Fruit fly (Drosophila melanogaster) whole organism, embryonic: ENCODE data around the gene Nrd1.

Experiments used
- C15 ChIP-seq: fragments of 200-800 bp; sonication (Bioruptor generic); IDR thresholded peaks from 3 replicates; pipeline ENCODE4 v1.3.6; 2022; ENCODE audit warnings: missing biosample characterization, missing genetic modification characterization
- CG10209 ChIP-seq: fragments of 200-800 bp; sonication (Bioruptor generic); optimal IDR thresholded peaks from 3 replicates; lab custom pipeline; 2017; ENCODE audit warnings: missing biosample characterization, mild to moderate bottlenecking, missing genetic modification characterization, missing genetic modification reagents
- CG10431 ChIP-seq: fragments of 200-800 bp; sonication (Bioruptor generic); optimal IDR thresholded peaks from 3 replicates; lab custom pipeline; 2018; ENCODE audit warnings: missing biosample characterization, mild to moderate bottlenecking, missing genetic modification characterization
- CG10543 ChIP-seq: fragments of 200-800 bp; sonication (Bioruptor generic); optimal IDR thresholded peaks from 3 replicates; lab custom pipeline; 2017; ENCODE audit warnings: missing biosample characterization, mild to moderate bottlenecking, missing genetic modification characterization, moderate library complexity
- CG10565 ChIP-seq: fragments of 200-800 bp; sonication (Bioruptor generic); optimal IDR thresholded peaks from 3 replicates; lab custom pipeline; 2016; ENCODE audit warnings: missing biosample characterization, mild to moderate bottlenecking, missing genetic modification characterization
- CG10959 ChIP-seq: fragments of 200-800 bp; sonication (Bioruptor generic); IDR thresholded peaks from 2 replicates; pipeline ENCODE4 v1.3.6; 2022; ENCODE audit warnings: missing biosample characterization, missing genetic modification characterization
- CG11398 ChIP-seq: fragments of 200-800 bp; sonication (Bioruptor generic); optimal IDR thresholded peaks from 2 replicates; lab custom pipeline; 2016; ENCODE audit warnings: missing biosample characterization, missing genetic modification characterization
- CG12071 ChIP-seq: fragments of 200-800 bp; sonication (Bioruptor generic); optimal IDR thresholded peaks from 3 replicates; lab custom pipeline; 2018; ENCODE audit warnings: missing biosample characterization, mild to moderate bottlenecking, missing genetic modification characterization
- CG15269 ChIP-seq: fragments of 200-800 bp; sonication (Bioruptor generic); optimal IDR thresholded peaks from 2 replicates; lab custom pipeline; 2018; ENCODE audit warnings: missing biosample characterization, mild to moderate bottlenecking, missing genetic modification characterization, moderate library complexity
- CG18599 ChIP-seq: fragments of 200-800 bp; sonication (Bioruptor generic); optimal IDR thresholded peaks from 3 replicates; lab custom pipeline; 2017; ENCODE audit warnings: missing biosample characterization, missing genetic modification characterization, mild to moderate bottlenecking, moderate library complexity, missing genetic modification reagents
- CG2116 ChIP-seq: fragments of 200-800 bp; sonication (Bioruptor generic); optimal IDR thresholded peaks from 3 replicates; lab custom pipeline; 2018; ENCODE audit warnings: missing biosample characterization, mild to moderate bottlenecking, missing genetic modification characterization
- CG3163 ChIP-seq: fragments of 200-800 bp; sonication (Bioruptor generic); optimal IDR thresholded peaks from 3 replicates; lab custom pipeline; 2016; ENCODE audit warnings: missing biosample characterization, missing genetic modification characterization
- CG32772 ChIP-seq: fragments of 200-800 bp; sonication (Bioruptor generic); IDR thresholded peaks from 2 replicates; pipeline ENCODE4 v1.3.6; 2022; ENCODE audit warnings: missing biosample characterization, missing genetic modification characterization
- CG34376 ChIP-seq: fragments of 200-800 bp; sonication (Bioruptor generic); optimal IDR thresholded peaks from 2 replicates; lab custom pipeline; 2018; ENCODE audit warnings: missing biosample characterization, mild to moderate bottlenecking, missing genetic modification characterization
- CG3847 ChIP-seq: fragments of 200-800 bp; sonication (Bioruptor generic); IDR thresholded peaks from 2 replicates; pipeline ENCODE4 v1.3.6; 2022; ENCODE audit warnings: missing biosample characterization, missing genetic modification characterization
- CG4282 ChIP-seq: fragments of 200-800 bp; sonication (Bioruptor generic); optimal IDR thresholded peaks from 2 replicates; lab custom pipeline; 2016; ENCODE audit warnings: missing biosample characterization, missing genetic modification characterization
- CG7745 ChIP-seq: fragments of 200-800 bp; sonication (Bioruptor generic); optimal IDR thresholded peaks from 2 replicates; lab custom pipeline; 2018; ENCODE audit warnings: missing biosample characterization, mild to moderate bottlenecking, missing genetic modification characterization, moderate library complexity
- CG8290 ChIP-seq, 3 experiments: fragments of 200-800 bp; sonication (Bioruptor generic); optimal IDR thresholded peaks; 2 replicates each; lab custom pipeline; 2016 to 2019; ENCODE audit warnings: missing biosample characterization in 3 of 3, missing genetic modification characterization in 3 of 3, mild to moderate bottlenecking in 2 of 3, moderate library complexity in 1 of 3
- Dip3 ChIP-seq: fragments of 200-800 bp; sonication (Bioruptor generic); optimal IDR thresholded peaks from 3 replicates; lab custom pipeline; 2016; ENCODE audit warnings: missing biosample characterization, missing genetic modification characterization
- Eip74EF ChIP-seq, 2 experiments: fragments of 200-800 bp in 1 of 2; fragments of >200 bp in 1 of 2; sonication (Bioruptor generic) in 1 of 2; optimal IDR thresholded peaks; 2 replicates each; lab custom pipeline; 2017 to 2019; ENCODE audit warnings: missing biosample characterization in 2 of 2, missing genetic modification characterization in 2 of 2, mild to moderate bottlenecking in 1 of 2, moderate library complexity in 1 of 2
- Ets97D ChIP-seq: fragments of 200-800 bp; sonication (Bioruptor generic); optimal IDR thresholded peaks from 3 replicates; lab custom pipeline; 2016; ENCODE audit warnings: missing biosample characterization, missing genetic modification characterization
- Fer2 ChIP-seq: fragments of 200-800 bp; sonication (Bioruptor generic); optimal IDR thresholded peaks from 2 replicates; lab custom pipeline; 2018; ENCODE audit warnings: missing biosample characterization, mild to moderate bottlenecking, missing genetic modification characterization, moderate library complexity
- Fer3 ChIP-seq: fragments of 200-800 bp; sonication (Bioruptor generic); optimal IDR thresholded peaks from 2 replicates; lab custom pipeline; 2018; ENCODE audit warnings: missing biosample characterization, mild to moderate bottlenecking, missing genetic modification characterization, moderate library complexity
- Gsc ChIP-seq: fragments of 200-800 bp; sonication (Bioruptor generic); IDR thresholded peaks from 2 replicates; pipeline ENCODE4 v1.3.6; 2022; ENCODE audit warnings: missing biosample characterization, missing genetic modification characterization
- HHEX ChIP-seq: fragments of 200-800 bp; sonication (Bioruptor generic); optimal IDR thresholded peaks from 3 replicates; lab custom pipeline; 2017; ENCODE audit warnings: missing biosample characterization, mild to moderate bottlenecking, missing genetic modification characterization, missing genetic modification reagents
- HmgZ ChIP-seq: fragments of 200-800 bp; sonication (Bioruptor generic); optimal IDR thresholded peaks from 2 replicates; lab custom pipeline; 2018; ENCODE audit warnings: missing biosample characterization, mild to moderate bottlenecking, missing genetic modification characterization
- Med ChIP-seq: fragments of 200-800 bp; sonication (Bioruptor generic); peaks from one replicate; lab custom pipeline; 2016; ENCODE audit warnings: missing biosample characterization, missing genetic modification characterization, mild to moderate bottlenecking, inconsistent platforms, moderate library complexity
- Mrtf ChIP-seq: fragments of 200-800 bp; sonication (Bioruptor generic); IDR thresholded peaks from 3 replicates; pipeline ENCODE4 v1.3.6; 2022; ENCODE audit warnings: missing biosample characterization, missing genetic modification characterization
- Myb ChIP-seq: fragments of 200-800 bp; sonication (Bioruptor generic); optimal IDR thresholded peaks from 2 replicates; lab custom pipeline; 2016; ENCODE audit warnings: missing biosample characterization, missing genetic modification characterization
- Opbp ChIP-seq: fragments of 200-800 bp; sonication (Bioruptor generic); IDR thresholded peaks from 3 replicates; pipeline ENCODE4 v1.3.6; 2022; ENCODE audit warnings: missing biosample characterization, missing genetic modification characterization; ENCODE audit not compliant: partially characterized antibody
- Sox100B ChIP-seq: fragments of 200-800 bp; sonication (Bioruptor generic); optimal IDR thresholded peaks from 3 replicates; lab custom pipeline; 2018; ENCODE audit warnings: missing biosample characterization, mild to moderate bottlenecking, missing genetic modification characterization
- Taf1 ChIP-seq: fragments of 200-800 bp; sonication (Bioruptor generic); IDR thresholded peaks from 2 replicates; pipeline ENCODE4 v1.3.6; 2022; ENCODE audit warnings: missing biosample characterization, missing genetic modification characterization
- Trl ChIP-seq, 3 experiments: fragments of >200 bp in 2 of 3; fragments of 200-800 bp in 1 of 3; sonication (Bioruptor generic) in 1 of 3; optimal IDR thresholded peaks; 2 replicates in 1 of 3; 3 replicates in 2 of 3; lab custom pipeline; 2016 to 2017; ENCODE audit warnings: missing biosample characterization in 1 of 3, missing genetic modification characterization in 1 of 3
- YL-1 ChIP-seq: fragments of 200-800 bp; sonication (Bioruptor generic); optimal IDR thresholded peaks from 3 replicates; lab custom pipeline; 2017; ENCODE audit warnings: missing biosample characterization, mild to moderate bottlenecking, missing genetic modification characterization
- ato ChIP-seq: fragments of 200-800 bp; sonication (Bioruptor generic); IDR thresholded peaks from 2 replicates; pipeline ENCODE4 v1.3.6; 2022; ENCODE audit warnings: missing biosample characterization, missing genetic modification characterization; ENCODE audit not compliant: partially characterized antibody
- cg ChIP-seq: fragments of 200-800 bp; sonication (Bioruptor generic); optimal IDR thresholded peaks from 3 replicates; lab custom pipeline; 2019; ENCODE audit warnings: missing biosample characterization, mild to moderate bottlenecking, missing genetic modification characterization, moderate library complexity
- chinmo ChIP-seq: fragments of 200-800 bp; sonication (Bioruptor generic); IDR thresholded peaks from 4 replicates; pipeline ENCODE4 v1.3.6; 2022; ENCODE audit warnings: missing biosample characterization, missing genetic modification characterization; ENCODE audit not compliant: partially characterized antibody
- ci ChIP-seq: fragments of 200-800 bp; sonication (Bioruptor generic); IDR thresholded peaks from 3 replicates; pipeline ENCODE4 v1.3.6; 2022; ENCODE audit warnings: missing biosample characterization, missing genetic modification characterization
- dan ChIP-seq: fragments of 200-800 bp; sonication (Bioruptor generic); IDR thresholded peaks from 2 replicates; pipeline ENCODE4 v1.3.6; 2022; ENCODE audit warnings: missing biosample characterization, missing genetic modification characterization
- inv ChIP-seq: fragments of 200-800 bp; sonication (Bioruptor generic); IDR thresholded peaks from 2 replicates; pipeline ENCODE4 v1.3.6; 2022; ENCODE audit warnings: missing biosample characterization, missing genetic modification characterization; ENCODE audit not compliant: partially characterized antibody
- jumu ChIP-seq: fragments of 200-800 bp; sonication (Bioruptor generic); optimal IDR thresholded peaks from 3 replicates; lab custom pipeline; 2016; ENCODE audit warnings: missing biosample characterization, missing genetic modification characterization
- ken ChIP-seq: fragments of 200-800 bp; sonication (Bioruptor generic); IDR thresholded peaks from 3 replicates; pipeline ENCODE4 v1.3.6; 2022; ENCODE audit warnings: missing biosample characterization, missing genetic modification characterization
- kni ChIP-seq: fragments of 200-800 bp; sonication (Bioruptor generic); optimal IDR thresholded peaks from 3 replicates; lab custom pipeline; 2017; ENCODE audit warnings: mild to moderate bottlenecking, missing biosample characterization, missing genetic modification reagents, missing genetic modification characterization
- org-1 ChIP-seq: fragments of 200-800 bp; sonication (Bioruptor generic); optimal IDR thresholded peaks from 2 replicates; lab custom pipeline; 2017; ENCODE audit warnings: missing biosample characterization, missing genetic modification characterization
- prd ChIP-seq, 3 experiments: fragments of >200 bp in 2 of 3; fragments of 200-800 bp in 1 of 3; sonication (Bioruptor generic) in 1 of 3; optimal IDR thresholded peaks in 2 of 3; IDR thresholded peaks in 1 of 3; 2 replicates in 2 of 3; 3 replicates in 1 of 3; pipeline versions ENCODE4 v1.3.6 to Lab custom; 2017 to 2022; ENCODE audit warnings: missing biosample characterization in 1 of 3, missing genetic modification characterization in 1 of 3
- sens ChIP-seq: fragments of 200-800 bp; sonication (Bioruptor generic); peaks from one replicate; lab custom pipeline; 2016; ENCODE audit warnings: missing biosample characterization, missing genetic modification characterization
- sim ChIP-seq: fragments of 200-800 bp; sonication (Bioruptor generic); IDR thresholded peaks from 2 replicates; pipeline ENCODE4 v1.3.6; 2022; ENCODE audit warnings: missing biosample characterization, missing genetic modification characterization
- sqz ChIP-seq: fragments of 200-800 bp; sonication (Bioruptor generic); optimal IDR thresholded peaks from 3 replicates; lab custom pipeline; 2018; ENCODE audit warnings: missing biosample characterization, mild to moderate bottlenecking, missing genetic modification characterization
- unpg ChIP-seq: fragments of 200-800 bp; sonication (Bioruptor generic); optimal IDR thresholded peaks from 3 replicates; lab custom pipeline; 2018; ENCODE audit warnings: missing biosample characterization, mild to moderate bottlenecking, missing genetic modification characterization, moderate library complexity

Gene Nrd1

DNA sequence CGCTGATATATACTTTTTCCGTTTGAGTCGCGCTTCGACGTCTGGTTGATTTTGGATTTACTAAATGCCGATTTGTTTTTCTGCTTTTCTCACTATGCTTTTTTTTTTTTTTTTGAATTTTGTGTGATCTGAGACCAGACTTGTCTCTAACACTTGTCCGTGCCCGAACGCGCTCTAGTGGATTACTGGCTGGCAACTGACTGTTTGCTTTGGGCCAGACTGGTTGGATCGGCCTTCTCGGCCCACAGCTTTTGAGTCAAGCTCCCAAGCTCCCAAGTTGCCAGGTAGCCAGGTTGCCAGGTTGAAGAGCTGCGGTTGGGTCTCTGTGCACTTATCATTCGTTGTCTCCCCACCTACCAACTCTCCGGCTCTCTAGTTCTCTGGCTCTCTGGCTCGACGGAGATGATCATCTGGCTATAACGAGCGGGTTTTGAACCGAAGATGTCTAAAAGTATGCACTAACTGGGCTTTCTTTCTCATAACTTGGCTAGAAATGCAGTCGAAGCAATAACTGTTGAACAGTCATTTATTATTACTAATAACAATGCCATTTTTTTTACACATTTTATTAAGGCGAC, 48.5 kb upstream of the Nrd1 start, which contains the start of gene pot (continued):
- TF ChIP-seq prd (optimal IDR thresholded peaks at IDR 0.05; lab: Kevin White, UChicago): no peak
- no peak for TF ChIP-seq prd (GFP tag; IDR thresholded peaks at IDR 0.05; lab: Robert Waterston, UW)
- no peak for TF ChIP-seq CG10209 (GFP tag; lab: Kevin White, UChicago)
- TF ChIP-seq unpg: no peak
- TF ChIP-seq Eip74EF (GFP tag; optimal IDR thresholded peaks at IDR 0.05; lab: Kevin White, UChicago): no peak
- TF ChIP-seq CG3847: no peak
- TF ChIP-seq HHEX (GFP tag; lab: Kevin White, UChicago): no peak
- TF ChIP-seq Opbp (GFP tag; lab: Robert Waterston, UW): no peak
- no peak for TF ChIP-seq org-1 (GFP tag; lab: Kevin White, UChicago)
- peak; percentile 26 for TF ChIP-seq sqz (GFP tag; lab: Kevin White, UChicago)
- no peak for TF ChIP-seq CG15269 (tag; lab: Kevin White, UChicago)
- no peak for TF ChIP-seq ci (GFP tag; lab: Robert Waterston, UW)
- TF ChIP-seq CG7745 (tag; lab: Kevin White, UChicago): no peak
- TF ChIP-seq CG4282: no peak
- TF ChIP-seq ato (GFP tag; lab: Robert Waterston, UW): no peak
- TF ChIP-seq cg (GFP tag; lab: Kevin White, UChicago): no peak
- TF ChIP-seq Med (GFP tag; lab: Kevin White, UChicago): peak; percentile 55
- no peak for TF ChIP-seq Myb (GFP tag; lab: Kevin White, UChicago)
- no peak for TF ChIP-seq inv
- no peak for TF ChIP-seq C15 (GFP tag; lab: Robert Waterston, UW)
- TF ChIP-seq CG12071 (GFP tag; lab: Kevin White, UChicago): no peak
- TF ChIP-seq CG11398 (GFP tag; lab: Kevin White, UChicago): no peak
- TF ChIP-seq CG2116: no peak
- TF ChIP-seq Sox100B: no peak
- no peak for TF ChIP-seq CG3163 (GFP tag; lab: Kevin White, UChicago)
- peak; percentile 41 for TF ChIP-seq sens (GFP tag; lab: Kevin White, UChicago)
- TF ChIP-seq Dip3 (GFP tag; lab: Kevin White, UChicago): no peak
- TF ChIP-seq CG10959 (GFP tag; lab: Robert Waterston, UW): no peak
- no peak for TF ChIP-seq YL-1 (GFP tag; lab: Kevin White, UChicago)
- TF ChIP-seq sim: no peak
- no peak for TF ChIP-seq CG18599 (GFP tag; lab: Kevin White, UChicago)
- no peak for TF ChIP-seq Gsc (GFP tag; lab: Robert Waterston, UW)
- no peak for TF ChIP-seq Fer3
- TF ChIP-seq chinmo (GFP tag; lab: Robert Waterston, UW): peak; percentile 71; the same call in 2 of the 4 replicates
- no peak for TF ChIP-seq ken (GFP tag; lab: Robert Waterston, UW)
- TF ChIP-seq CG10565: no peak
- no peak for TF ChIP-seq kni (GFP tag; lab: Kevin White, UChicago)
- TF ChIP-seq HmgZ (tag; lab: Kevin White, UChicago): no peak
- TF ChIP-seq CG10543 (GFP tag; lab: Kevin White, UChicago): peak; percentile 8
- TF ChIP-seq Fer2 (tag; lab: Kevin White, UChicago): no peak
- TF ChIP-seq jumu (GFP tag; lab: Kevin White, UChicago): no peak
- no peak for TF ChIP-seq Taf1 (GFP tag; lab: Robert Waterston, UW)
- no peak for TF ChIP-seq CG8290 (GFP tag; optimal IDR thresholded peaks at IDR 0.05; lab: Kevin White, UChicago)
- TF ChIP-seq CG8290 (tag; optimal IDR thresholded peaks at IDR 0.05; lab: Kevin White, UChicago): peak in 1 of 2 experiments; percentile 47
- no peak for TF ChIP-seq dan (GFP tag; lab: Robert Waterston, UW)
- TF ChIP-seq CG10431 (GFP tag; lab: Kevin White, UChicago): no peak
- no peak for TF ChIP-seq Ets97D (GFP tag; lab: Kevin White, UChicago)
- no peak for TF ChIP-seq CG34376
- no peak for TF ChIP-seq CG32772 (GFP tag; lab: Robert Waterston, UW)
- TF ChIP-seq Trl (optimal IDR thresholded peaks at IDR 0.05; lab: Kevin White, UChicago): peak; percentile 56 to 59
- TF ChIP-seq Trl (GFP tag; optimal IDR thresholded peaks at IDR 0.05; lab: Kevin White, UChicago): no peak
- no peak for TF ChIP-seq Mrtf (GFP tag; lab: Robert Waterston, UW)
